Worm (Caenorhabditis elegans): ENCODE data around the gene mdh-2.

ce11 chrIII:6558487-6558886 is 49.4 kb downstream of the mdh-2 start, which contains the start of gene C09E7.8:
- TF ChIP-seq unc-39 (tag; optimal IDR thresholded peaks at IDR 0.05) (no peak), fkh-10 (GFP tag; optimal IDR thresholded peaks at IDR 0.05) (no peak), unc-130 (GFP tag; optimal IDR thresholded peaks at IDR 0.05) (no peak), nhr-11 (tag; optimal IDR thresholded peaks at IDR 0.05) (no peak), dmd-6 (GFP tag; IDR thresholded peaks at IDR 0.05) (no peak)

Measured in whole organism, L4 larva.